Worm (Caenorhabditis elegans): ENCODE data around the gene msp-56.

DNA sequence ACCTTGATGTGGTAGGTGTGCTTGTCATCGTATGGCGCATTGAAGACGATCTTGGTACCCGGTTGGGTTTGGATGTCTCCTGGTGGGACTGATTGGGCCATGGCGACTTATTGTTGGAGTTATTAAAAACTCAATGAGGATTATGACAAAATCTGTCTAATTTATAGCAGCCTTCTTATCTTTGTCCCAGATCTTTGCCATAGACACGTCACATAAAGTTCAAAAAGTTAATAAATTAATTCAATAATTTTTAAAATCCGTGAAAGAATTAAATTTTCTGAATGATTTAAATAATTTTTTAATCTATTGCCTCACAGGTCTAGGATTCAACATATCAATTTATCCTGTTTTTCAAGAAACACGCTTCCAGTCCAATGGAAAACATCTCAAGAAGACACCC, 5.0 kb upstream of the msp-56 start, which contains the start of gene msp-81:
- TF ChIP-seq dao-5 (tag; optimal IDR thresholded peaks at IDR 0.05) (no peak), him-1 (tag; optimal IDR thresholded peaks at IDR 0.05) (no peak)

Data from whole organism, L4/young adult.